Fruit fly (Drosophila melanogaster): ENCODE data around the gene Gr21a.

Gr21a gene

dm6 chr2L:780182-780581 lies at the start of gene Gr21a:
Gene Gr21a (plus strand): TSS chr2L:780482.
- TF ChIP-seq EcR (GFP tag; optimal IDR thresholded peaks at IDR 0.05) (no peak), CG8478 (optimal IDR thresholded peaks at IDR 0.05) (no peak), psq (optimal IDR thresholded peaks at IDR 0.05) (no peak), usp (GFP tag; optimal IDR thresholded peaks at IDR 0.05) (no peak), pan (optimal IDR thresholded peaks at IDR 0.05) (no peak), Dll (optimal IDR thresholded peaks at IDR 0.05) (no peak)

- TF ChIP-seq CG8478 (optimal IDR thresholded peaks at IDR 0.05): no peak
- TF ChIP-seq usp (GFP tag; optimal IDR thresholded peaks at IDR 0.05): no peak
- no peak for TF ChIP-seq psq (optimal IDR thresholded peaks at IDR 0.05)
- no peak for TF ChIP-seq Dll (optimal IDR thresholded peaks at IDR 0.05)
Observed at dm6 chr2L:732105-732504, 48.2 kb upstream of the Gr21a start.

- TF ChIP-seq usp (GFP tag; optimal IDR thresholded peaks at IDR 0.05) (no peak), pan (optimal IDR thresholded peaks at IDR 0.05) (no peak)
Observed at dm6 chr2L:734120-734519, 46.2 kb upstream of the Gr21a start.

dm6 chr2L:735772-736171 lies 44.5 kb upstream of the Gr21a start:
- no peak for TF ChIP-seq pan (optimal IDR thresholded peaks at IDR 0.05)
- TF ChIP-seq EcR (GFP tag; optimal IDR thresholded peaks at IDR 0.05): no peak
- no peak for TF ChIP-seq Dll (optimal IDR thresholded peaks at IDR 0.05)

- TF ChIP-seq psq (optimal IDR thresholded peaks at IDR 0.05): no peak
- TF ChIP-seq CG8478 (optimal IDR thresholded peaks at IDR 0.05): no peak
- no peak for TF ChIP-seq usp (GFP tag; optimal IDR thresholded peaks at IDR 0.05)
- no peak for TF ChIP-seq EcR (GFP tag; optimal IDR thresholded peaks at IDR 0.05)
- no peak for TF ChIP-seq pan (optimal IDR thresholded peaks at IDR 0.05)
- no peak for TF ChIP-seq Dll (optimal IDR thresholded peaks at IDR 0.05)
Observed at dm6 chr2L:740031-740430, 40.3 kb upstream of the Gr21a start.

dm6 chr2L:744295-744694 lies 36.0 kb upstream of the Gr21a start, which contains the start of gene Eaat2:
Gene Eaat2 (minus strand): TSS chr2L:744395.
- no peak for TF ChIP-seq Dll (optimal IDR thresholded peaks at IDR 0.05)
- no peak for TF ChIP-seq pan (optimal IDR thresholded peaks at IDR 0.05)
- no peak for TF ChIP-seq EcR (GFP tag; optimal IDR thresholded peaks at IDR 0.05)
- no peak for TF ChIP-seq CG8478 (optimal IDR thresholded peaks at IDR 0.05)
- no peak for TF ChIP-seq usp (GFP tag; optimal IDR thresholded peaks at IDR 0.05)
- TF ChIP-seq psq (optimal IDR thresholded peaks at IDR 0.05): no peak

dm6 chr2L:745785-746184 lies 34.5 kb upstream of the Gr21a start:
- TF ChIP-seq CG8478 (optimal IDR thresholded peaks at IDR 0.05): no peak
- no peak for TF ChIP-seq pan (optimal IDR thresholded peaks at IDR 0.05)
- no peak for TF ChIP-seq usp (GFP tag; optimal IDR thresholded peaks at IDR 0.05)
- TF ChIP-seq Dll (optimal IDR thresholded peaks at IDR 0.05): no peak
- TF ChIP-seq EcR (GFP tag; optimal IDR thresholded peaks at IDR 0.05): no peak

- no peak for TF ChIP-seq pan (optimal IDR thresholded peaks at IDR 0.05)
Observed at dm6 chr2L:749645-750044, 30.6 kb upstream of the Gr21a start, which contains the start of gene GABA-B-R3. Gene GABA-B-R3 (plus strand): TSS chr2L:749945.

- no peak for TF ChIP-seq usp (GFP tag; optimal IDR thresholded peaks at IDR 0.05)
- TF ChIP-seq pan (optimal IDR thresholded peaks at IDR 0.05): no peak
- no peak for TF ChIP-seq Dll (optimal IDR thresholded peaks at IDR 0.05)
- TF ChIP-seq CG8478 (optimal IDR thresholded peaks at IDR 0.05): no peak
- no peak for TF ChIP-seq psq (optimal IDR thresholded peaks at IDR 0.05)
- no peak for TF ChIP-seq EcR (GFP tag; optimal IDR thresholded peaks at IDR 0.05)
Observed at dm6 chr2L:750299-750698, 30.0 kb upstream of the Gr21a start.

- TF ChIP-seq pan (optimal IDR thresholded peaks at IDR 0.05) (no peak), psq (optimal IDR thresholded peaks at IDR 0.05) (no peak), CG8478 (optimal IDR thresholded peaks at IDR 0.05) (no peak), Dll (optimal IDR thresholded peaks at IDR 0.05) (no peak), usp (GFP tag; optimal IDR thresholded peaks at IDR 0.05) (no peak), EcR (GFP tag; optimal IDR thresholded peaks at IDR 0.05) (no peak)
Observed at dm6 chr2L:773247-773646, 7.0 kb upstream of the Gr21a start, which contains the start of gene CG12506. Gene CG12506 (plus strand): TSS chr2L:773547.

dm6 chr2L:776236-776635 lies 4.0 kb upstream of the Gr21a start, which contains the start of gene CG13946:
Gene CG13946 (plus strand): TSS chr2L:776536.
- TF ChIP-seq EcR (GFP tag; optimal IDR thresholded peaks at IDR 0.05) (no peak), psq (optimal IDR thresholded peaks at IDR 0.05) (no peak), usp (GFP tag; optimal IDR thresholded peaks at IDR 0.05) (no peak), Dll (optimal IDR thresholded peaks at IDR 0.05) (no peak), CG8478 (optimal IDR thresholded peaks at IDR 0.05) (no peak), pan (optimal IDR thresholded peaks at IDR 0.05) (no peak)

dm6 chr2L:779123-779584 lies 1.1 kb upstream of the Gr21a start, which contains the start of gene CG13947:
Gene CG13947 (plus strand): TSS chr2L:779173.
- TF ChIP-seq CG8478 (optimal IDR thresholded peaks at IDR 0.05) (no peak), usp (GFP tag; optimal IDR thresholded peaks at IDR 0.05) (no peak), Dll (optimal IDR thresholded peaks at IDR 0.05) (no peak), pan (optimal IDR thresholded peaks at IDR 0.05) (no peak), EcR (GFP tag; optimal IDR thresholded peaks at IDR 0.05) (no peak), psq (optimal IDR thresholded peaks at IDR 0.05) (no peak)

- TF ChIP-seq Dll (optimal IDR thresholded peaks at IDR 0.05): no peak
- no peak for TF ChIP-seq pan (optimal IDR thresholded peaks at IDR 0.05)
- no peak for TF ChIP-seq EcR (GFP tag; optimal IDR thresholded peaks at IDR 0.05)
- TF ChIP-seq psq (optimal IDR thresholded peaks at IDR 0.05): no peak
- TF ChIP-seq CG8478 (optimal IDR thresholded peaks at IDR 0.05): no peak
- TF ChIP-seq usp (GFP tag; optimal IDR thresholded peaks at IDR 0.05): no peak
Observed at dm6 chr2L:780851-781250, 569 bp downstream of the Gr21a start.
